Fruit fly (Drosophila melanogaster) S2 (cell line): ENCODE data around the gene Pten.

ENCODE experiments used
- CG8478 ChIP-seq: fragments of >200 bp; optimal IDR thresholded peaks from 2 replicates; lab custom pipeline; 2018
- CTCF ChIP-seq, 2 experiments: fragments of >200 bp; optimal IDR thresholded peaks; 2 replicates each; lab custom pipeline; 2018

DNA sequence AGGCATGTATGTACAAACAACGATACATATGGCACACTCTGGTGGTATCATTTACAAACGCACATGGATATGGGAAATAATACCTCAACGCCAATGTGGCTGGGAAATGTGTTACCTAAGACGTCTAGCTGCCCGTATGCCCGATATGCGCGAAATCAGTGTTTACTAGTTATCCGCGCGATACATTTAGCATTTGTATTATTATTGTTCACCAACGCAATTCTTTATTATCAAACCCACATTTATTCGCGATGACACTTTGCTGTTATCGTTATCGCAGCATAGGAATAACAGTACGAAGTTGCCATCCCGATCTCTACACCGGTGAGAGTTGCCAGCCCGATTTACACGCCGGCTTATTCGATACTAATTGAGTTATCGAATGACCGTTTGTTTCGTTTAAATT lies 14.1 kb downstream of the Pten start, which contains the start of gene chico:
- no peak for TF ChIP-seq CG8478 (lab: Kevin White, UChicago)
- TF ChIP-seq CTCF (optimal IDR thresholded peaks at IDR 0.05; lab: Kevin White, UChicago) = peak; percentile 45 to 46
